Fruit fly (Drosophila melanogaster) whole organism, embryonic: ENCODE results near the gene CG31431.

Experiments
- CG17912 ChIP-seq: fragments of 200-800 bp; sonication (Bioruptor generic); optimal IDR thresholded peaks from 2 replicates; lab custom pipeline; 2018; ENCODE audit warnings: missing biosample characterization, mild to moderate bottlenecking, missing genetic modification characterization
- CG4730 ChIP-seq: fragments of 200-800 bp; sonication (Bioruptor generic); IDR thresholded peaks from 2 replicates; pipeline ENCODE4 v1.3.6; 2022; ENCODE audit warnings: missing biosample characterization, missing genetic modification characterization
- CTCF ChIP-seq: fragments of 200-800 bp; sonication (Bioruptor generic); optimal IDR thresholded peaks from 2 replicates; lab custom pipeline; 2017; ENCODE audit warnings: missing biosample characterization, mild to moderate bottlenecking, missing genetic modification characterization, moderate library complexity
- Hand ChIP-seq: fragments of 200-800 bp; sonication (Bioruptor generic); optimal IDR thresholded peaks from 2 replicates; lab custom pipeline; 2017; ENCODE audit warnings: mild to moderate bottlenecking, missing biosample characterization, missing genetic modification reagents, missing genetic modification characterization
- Neu2 ChIP-seq: fragments of 200-800 bp; sonication (Bioruptor generic); optimal IDR thresholded peaks from 3 replicates; lab custom pipeline; 2016; ENCODE audit warnings: missing biosample characterization, missing genetic modification characterization, borderline replicate concordance
- Nf-YB ChIP-seq: fragments of 200-800 bp; sonication (Bioruptor generic); optimal IDR thresholded peaks from 3 replicates; lab custom pipeline; 2019; ENCODE audit warnings: missing biosample characterization, mild to moderate bottlenecking, missing genetic modification characterization, moderate library complexity
- Six4 ChIP-seq: fragments of 200-800 bp; sonication (Bioruptor generic); optimal IDR thresholded peaks from 2 replicates; lab custom pipeline; 2016; ENCODE audit warnings: missing biosample characterization, missing genetic modification characterization
- fd96Cb ChIP-seq: fragments of 200-800 bp; sonication (Bioruptor generic); optimal IDR thresholded peaks from 2 replicates; lab custom pipeline; 2018; ENCODE audit warnings: missing biosample characterization, mild to moderate bottlenecking, missing genetic modification characterization, moderate library complexity
- org-1 ChIP-seq: fragments of 200-800 bp; sonication (Bioruptor generic); optimal IDR thresholded peaks from 2 replicates; lab custom pipeline; 2017; ENCODE audit warnings: missing biosample characterization, missing genetic modification characterization
- repo ChIP-seq: fragments of 200-800 bp; sonication (Bioruptor generic); optimal IDR thresholded peaks from 2 replicates; lab custom pipeline; 2016; ENCODE audit warnings: missing biosample characterization, missing genetic modification characterization
- schlank ChIP-seq: fragments of 200-800 bp; sonication (Bioruptor generic); optimal IDR thresholded peaks from 2 replicates; lab custom pipeline; 2018; ENCODE audit warnings: missing biosample characterization, mild to moderate bottlenecking, missing genetic modification characterization
- sug ChIP-seq: fragments of 200-800 bp; optimal IDR thresholded peaks from 2 replicates; lab custom pipeline; 2019; ENCODE audit warnings: missing biosample characterization, mild to moderate bottlenecking, missing genetic modification characterization, moderate library complexity
- trh ChIP-seq: fragments of 200-800 bp; sonication (Bioruptor generic); optimal IDR thresholded peaks from 2 replicates; lab custom pipeline; 2016; ENCODE audit warnings: missing biosample characterization, missing genetic modification characterization
- yki ChIP-seq: fragments of >200 bp; optimal IDR thresholded peaks from 3 replicates; lab custom pipeline; 2018

DNA sequence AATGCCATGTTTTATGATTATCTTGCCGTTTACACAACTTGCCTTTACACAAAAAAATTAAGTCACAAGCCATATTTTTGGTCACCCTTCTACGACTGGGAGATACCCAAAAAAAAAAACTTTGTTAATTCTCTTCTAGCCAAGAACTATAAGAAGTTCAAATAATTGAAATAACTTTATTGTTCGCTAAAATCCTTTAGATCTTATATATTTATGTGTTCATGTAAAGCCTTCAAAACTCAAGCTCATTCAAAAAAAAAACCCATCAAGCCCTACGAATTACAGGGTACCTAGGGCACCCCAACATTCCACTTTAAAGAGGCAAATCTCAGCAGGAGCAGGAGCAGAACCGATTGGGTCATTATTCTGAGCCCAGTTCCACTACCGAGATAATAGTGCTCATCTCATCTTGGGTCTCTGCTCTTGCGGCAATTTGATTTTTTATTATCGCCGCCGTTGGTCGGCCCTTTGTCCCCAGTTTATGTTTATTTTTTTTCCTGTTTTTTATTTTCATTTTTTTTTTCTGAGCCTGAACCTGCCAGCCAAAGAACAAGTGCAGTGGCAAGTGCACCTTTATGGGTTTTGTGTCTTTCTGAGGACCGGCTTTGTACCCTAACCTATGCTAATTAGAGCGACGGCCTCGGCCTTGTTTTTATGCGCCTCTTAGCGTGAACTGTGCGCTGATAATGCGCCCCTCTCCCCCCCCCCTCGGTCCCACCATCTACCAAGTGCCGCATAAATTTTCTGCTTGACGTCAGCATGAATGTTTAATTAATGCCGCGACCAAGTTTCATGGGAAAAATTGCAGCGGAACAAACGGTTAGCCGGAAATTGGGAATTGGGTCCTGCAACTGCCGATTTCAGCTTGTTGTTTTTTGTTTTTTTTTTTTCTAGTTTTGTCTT is 28.8 kb upstream of the CG31431 start:
- TF ChIP-seq sug (tag; lab: Kevin White, UChicago) (no peak), org-1 (GFP tag; lab: Kevin White, UChicago) (no peak), trh (GFP tag; lab: Kevin White, UChicago) (no peak), yki (lab: Kevin White, UChicago) (no peak), CTCF (GFP tag; lab: Kevin White, UChicago) (no peak), CG4730 (GFP tag; lab: Robert Waterston, UW) (no peak), fd96Cb (tag; lab: Kevin White, UChicago) (no peak), schlank (tag; lab: Kevin White, UChicago) (no peak), Six4 (GFP tag; lab: Kevin White, UChicago) (no peak), Neu2 (GFP tag; lab: Kevin White, UChicago) (no peak), Nf-YB (no peak), repo (GFP tag; lab: Kevin White, UChicago) (no peak), Hand (GFP tag; lab: Kevin White, UChicago) (no peak), CG17912 (no peak)
